Worm (Caenorhabditis elegans): ENCODE results near the gene trpp-3.

- TF ChIP-seq klf-2 (GFP tag; conservative IDR thresholded peaks at IDR 0.05) = no peak
- TF ChIP-seq ztf-29 (GFP tag; IDR thresholded peaks at IDR 0.05) = no peak
- no peak for TF ChIP-seq flt-1 (GFP tag; IDR thresholded peaks at IDR 0.05)
- no peak for TF ChIP-seq tab-1 (GFP tag; IDR thresholded peaks at IDR 0.05)
- TF ChIP-seq cog-1 (tag; optimal IDR thresholded peaks at IDR 0.05) = no peak
- TF ChIP-seq ref-1 (GFP tag; conservative IDR thresholded peaks at IDR 0.05) = no peak
- TF ChIP-seq ztf-23 (GFP tag; IDR thresholded peaks at IDR 0.05) = no peak
Measured at ce11 chrIII:9483716-9484115, 41.6 kb upstream of the trpp-3 start.

All from whole organism, midembryonic.